Worm (Caenorhabditis elegans) whole organism, mixed stage, embryonic: ENCODE data around the gene nuaf-3.

Source experiments
- nhr-12 ChIP-seq: fragments of 150-350 bp; optimal IDR thresholded peaks from 2 replicates; lab custom pipeline; 2014; ENCODE audit warnings: missing biosample characterization, missing genetic modification characterization
- nhr-76 ChIP-seq: sonication (generic microtip); optimal IDR thresholded peaks from 2 replicates; lab custom pipeline; 2017; ENCODE audit warnings: missing biosample characterization, missing genetic modification characterization
- pha-4 ChIP-seq: fragments of 150-350 bp; optimal IDR thresholded peaks from 2 replicates; lab custom pipeline; 2018; ENCODE audit warnings: missing biosample characterization, missing genetic modification reagents, missing genetic modification characterization
- unc-39 ChIP-seq: fragments of 150-350 bp; optimal IDR thresholded peaks from 2 replicates; lab custom pipeline; 2014; ENCODE audit warnings: missing biosample characterization, missing genetic modification characterization

ce11 chrIV:11176967-11177366 lies 7.1 kb upstream of the nuaf-3 start, which contains the start of gene rap-3:
- TF ChIP-seq pha-4 (no peak), nhr-12 (tag; lab: Kevin White, UChicago) (no peak), nhr-76 (tag; lab: Kevin White, UChicago) (no peak), unc-39 (tag; lab: Kevin White, UChicago) (no peak)
